Worm (Caenorhabditis elegans) whole organism, L4/young adult: Measurements from ENCODE around the gene C27D9.1.

Experiments
- W03F9.2 ChIP-seq: fragments of 150-350 bp; optimal IDR thresholded peaks from 2 replicates; lab custom pipeline; 2014; ENCODE audit warnings: missing biosample characterization, missing genetic modification characterization
- dao-5 ChIP-seq: sonication (generic microtip); optimal IDR thresholded peaks from 2 replicates; lab custom pipeline; 2016; ENCODE audit warnings: missing genotype, missing genetic modification characterization, moderate library complexity, missing compliant biosample characterization
- him-1 ChIP-seq: sonication (generic microtip); optimal IDR thresholded peaks from 2 replicates; lab custom pipeline; 2016; ENCODE audit warnings: missing genotype, missing genetic modification reagents, missing genetic modification characterization, missing compliant biosample characterization

C27D9.1 gene

DNA sequence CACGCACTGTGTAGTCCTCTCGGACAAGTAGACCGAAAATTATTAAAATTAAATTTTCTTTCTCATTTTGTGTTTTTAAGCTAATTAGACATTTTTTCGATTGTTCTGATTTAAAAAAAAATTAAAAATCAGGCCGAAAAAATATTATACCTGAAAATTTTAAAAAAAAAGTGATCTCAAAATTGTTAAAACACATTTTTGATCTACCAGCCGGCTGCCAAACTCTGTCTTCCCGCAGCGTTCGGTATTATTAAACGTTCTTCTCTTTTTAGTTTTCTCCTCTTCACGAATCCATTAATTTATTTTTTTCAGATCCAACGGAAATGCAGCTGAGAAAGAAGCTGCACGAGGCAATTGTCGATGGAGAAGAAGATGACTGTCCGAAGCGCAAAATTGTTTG is at the start of gene C27D9.1:
Gene C27D9.1 (plus strand): TSS at position 281 of the 400 bp plus-strand sequence.
- TF ChIP-seq dao-5: no peak

DNA sequence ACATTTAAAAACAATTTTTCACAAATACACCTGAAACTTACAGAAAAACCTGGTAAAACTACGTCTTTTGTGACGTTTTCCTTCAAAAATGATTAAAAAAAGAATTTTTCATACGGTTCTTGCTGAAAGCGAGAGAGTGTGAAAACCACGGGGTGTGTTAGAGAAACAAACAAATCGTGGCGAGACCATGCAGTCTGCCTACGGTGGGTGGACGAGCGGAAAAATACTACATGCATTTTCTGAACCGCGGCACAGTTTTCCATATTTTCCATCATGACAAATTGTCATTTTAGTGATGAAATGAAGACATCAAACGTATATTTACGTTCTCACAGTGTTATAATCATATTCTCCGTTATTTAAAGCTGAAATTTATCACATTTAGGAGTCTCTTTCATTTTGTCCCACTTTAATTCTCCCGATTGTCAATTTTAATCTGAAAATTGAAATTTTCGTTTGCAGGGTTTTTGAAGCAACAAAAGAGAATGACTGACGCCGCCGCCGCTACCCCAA is 46.8 kb upstream of the C27D9.1 start, which contains the start of the genes F10G7.9 and tsn-1:
Gene F10G7.9 (minus strand): TSS at position 127 of the 513 bp plus-strand sequence.
Gene tsn-1 (plus strand): TSS at position 463 of the 513 bp plus-strand sequence.
- TF ChIP-seq W03F9.2 (tag; lab: Kevin White, UChicago) (peak; percentile 88), him-1 (tag; lab: Kevin White, UChicago) (no peak)

DNA sequence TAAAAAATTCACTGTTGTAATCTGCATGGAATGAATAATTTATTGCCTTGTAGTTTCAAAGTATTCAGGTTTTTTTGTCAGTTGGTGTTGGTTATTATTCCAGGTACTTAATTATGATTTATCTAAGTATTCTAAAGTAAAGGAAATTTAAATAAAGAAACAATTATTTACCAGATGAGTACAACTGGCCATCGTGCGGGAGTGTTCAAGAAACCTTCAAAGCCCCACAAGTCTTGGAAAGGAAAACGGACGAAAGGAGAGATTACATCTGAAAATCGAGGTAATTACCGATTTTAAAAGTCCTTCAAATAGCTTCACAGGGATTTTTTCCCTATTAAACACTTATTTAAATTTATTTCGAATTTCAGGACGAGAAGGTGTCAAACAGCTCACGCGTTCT is 43.1 kb upstream of the C27D9.1 start, which contains the start of gene tag-151:
Gene tag-151 (plus strand): TSS at position 158 of the 400 bp plus-strand sequence.
- no peak for TF ChIP-seq him-1 (tag; lab: Kevin White, UChicago)
- no peak for TF ChIP-seq W03F9.2 (tag; lab: Kevin White, UChicago)
- no peak for TF ChIP-seq dao-5

DNA sequence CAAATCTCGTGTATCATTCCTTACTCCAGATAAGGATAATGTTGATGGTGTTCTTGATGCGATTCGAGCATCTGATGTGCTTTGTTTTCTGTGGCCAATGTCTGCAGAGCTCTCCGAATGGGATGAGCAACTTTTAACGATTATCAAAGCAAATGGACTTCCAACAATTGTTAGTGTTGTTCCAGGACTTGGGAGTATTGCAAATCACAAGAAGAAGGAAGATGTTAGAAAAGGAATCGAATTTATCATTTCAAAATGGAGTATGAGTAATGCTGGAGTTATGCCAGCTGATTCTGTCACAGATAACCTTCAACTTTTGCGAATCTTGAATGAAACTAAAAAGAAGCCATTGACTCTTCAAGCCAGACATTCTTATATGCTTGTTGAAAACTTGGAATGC is 42.4 kb upstream of the C27D9.1 start:
- TF ChIP-seq W03F9.2 (tag; lab: Kevin White, UChicago) (no peak), dao-5 (no peak), him-1 (tag; lab: Kevin White, UChicago) (no peak)

ce11 chrII:4715676-4716075 is 37.5 kb upstream of the C27D9.1 start, which contains the start of gene F41C3.8:
TSS of gene F41C3.8 (plus strand) at chrII:4716046.
- TF ChIP-seq W03F9.2 (tag; lab: Kevin White, UChicago) (no peak), him-1 (tag; lab: Kevin White, UChicago) (no peak), dao-5 (no peak)

ce11 chrII:4726120-4726519 is 27.1 kb upstream of the C27D9.1 start, which contains the start of gene F10G7.10:
TSS of gene F10G7.10 (minus strand) at chrII:4726264.
- TF ChIP-seq W03F9.2 (tag; lab: Kevin White, UChicago) (peak; percentile 54), him-1 (tag; lab: Kevin White, UChicago) (no peak)

- no peak for TF ChIP-seq him-1 (tag; lab: Kevin White, UChicago)
- TF ChIP-seq dao-5: no peak
Observed at ce11 chrII:4726750-4727384, 26.3 kb upstream of the C27D9.1 start.

ce11 chrII:4727769-4728168 is 25.4 kb upstream of the C27D9.1 start, which contains the start of gene ttr-41:
TSS of gene ttr-41 (minus strand) at chrII:4727869.
- TF ChIP-seq W03F9.2 (tag; lab: Kevin White, UChicago): no peak
- TF ChIP-seq dao-5: no peak
- no peak for TF ChIP-seq him-1 (tag; lab: Kevin White, UChicago)

ce11 chrII:4728687-4729086 is 24.5 kb upstream of the C27D9.1 start:
- TF ChIP-seq W03F9.2 (tag; lab: Kevin White, UChicago) (peak; percentile 29), him-1 (tag; lab: Kevin White, UChicago) (no peak), dao-5 (no peak)

DNA sequence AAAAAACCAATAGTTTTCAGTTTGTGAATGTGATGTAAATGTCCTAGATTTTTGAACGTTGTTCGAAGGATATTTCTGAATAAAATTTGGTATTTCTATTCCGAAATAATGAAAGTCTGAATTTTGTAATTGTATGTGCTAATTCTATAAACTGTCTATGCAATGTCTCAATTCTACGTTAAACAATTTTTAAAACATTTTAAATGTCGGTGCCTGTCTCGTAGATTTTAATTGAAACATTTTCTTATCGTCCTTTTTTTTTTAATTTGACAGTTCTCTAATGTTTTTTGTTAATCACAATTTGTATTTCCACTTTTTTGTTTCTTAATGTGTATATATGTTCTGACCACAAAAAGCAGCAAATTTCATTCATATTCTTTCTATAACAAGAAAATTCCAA is 23.5 kb upstream of the C27D9.1 start, which contains the start of gene F41C3.7:
Gene F41C3.7 (plus strand): TSS at position 301 of the 400 bp plus-strand sequence.
- TF ChIP-seq him-1 (tag; lab: Kevin White, UChicago): no peak
- TF ChIP-seq W03F9.2 (tag; lab: Kevin White, UChicago): no peak
- TF ChIP-seq dao-5: no peak

DNA sequence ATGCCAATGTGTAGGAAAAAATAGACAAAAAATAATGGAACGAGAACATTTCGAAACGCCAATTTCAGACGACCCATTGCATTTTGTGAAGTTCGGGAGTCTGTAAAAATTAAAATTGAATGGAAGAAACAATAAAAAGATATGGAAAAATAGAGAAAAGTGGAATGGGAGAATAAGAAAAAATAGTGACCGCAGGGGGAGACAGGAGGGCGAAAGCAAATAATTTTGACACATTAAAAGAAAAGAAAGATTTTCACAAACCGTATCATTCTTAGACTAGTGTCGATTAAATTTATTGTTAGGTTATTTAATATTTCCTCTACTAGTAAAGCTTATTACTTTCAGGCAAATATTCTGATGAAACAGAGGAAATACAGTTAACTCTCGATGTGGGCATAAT is 19.4 kb upstream of the C27D9.1 start, which contains the start of gene F41C3.11:
Gene F41C3.11 (minus strand): TSS at position 101 of the 400 bp plus-strand sequence.
- no peak for TF ChIP-seq him-1 (tag; lab: Kevin White, UChicago)
- no peak for TF ChIP-seq W03F9.2 (tag; lab: Kevin White, UChicago)
- no peak for TF ChIP-seq dao-5

DNA sequence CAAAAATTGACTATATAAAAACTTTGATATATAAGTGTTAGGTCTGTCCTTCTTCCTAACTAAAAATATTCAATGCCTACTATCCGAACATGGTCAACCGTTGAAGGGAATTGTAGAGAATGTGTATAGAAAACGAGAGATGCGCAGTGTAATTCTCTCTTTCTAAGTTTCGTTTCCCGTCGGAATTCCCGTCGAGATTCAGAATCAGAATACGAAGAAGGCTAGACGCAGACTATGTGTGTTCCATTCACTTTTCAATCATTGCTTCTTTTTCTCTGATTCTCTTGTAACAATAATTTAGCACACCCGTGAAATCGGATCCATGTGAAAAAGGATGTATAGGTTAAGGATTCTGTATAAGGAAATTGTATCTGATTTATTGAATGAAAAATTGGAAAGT is 18.7 kb upstream of the C27D9.1 start:
- no peak for TF ChIP-seq W03F9.2 (tag; lab: Kevin White, UChicago)
- no peak for TF ChIP-seq dao-5
- TF ChIP-seq him-1 (tag; lab: Kevin White, UChicago): no peak

ce11 chrII:4736585-4736984 is 16.6 kb upstream of the C27D9.1 start:
- TF ChIP-seq W03F9.2 (tag; lab: Kevin White, UChicago) (no peak), dao-5 (no peak), him-1 (tag; lab: Kevin White, UChicago) (no peak)

DNA sequence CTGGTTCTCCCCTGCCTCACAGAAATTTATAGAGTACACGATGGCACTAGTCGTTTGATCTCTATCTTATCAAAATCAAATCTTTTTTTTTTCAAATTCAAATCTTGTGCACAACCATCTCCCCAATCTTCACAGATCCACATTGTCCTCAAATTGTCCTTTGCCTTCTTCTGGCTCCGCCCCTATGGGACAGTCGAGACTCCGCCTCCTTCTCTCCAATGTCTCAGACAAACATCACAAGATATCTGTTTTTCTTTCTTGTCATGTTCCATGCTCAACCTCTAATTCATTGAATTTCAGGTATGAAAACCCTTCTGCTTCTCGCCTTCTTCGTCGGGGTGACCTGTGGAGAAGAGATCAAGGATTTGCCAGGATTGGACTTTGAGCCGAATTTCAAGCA is 15.9 kb upstream of the C27D9.1 start, which contains the start of gene ctsa-1.1:
Gene ctsa-1.1 (plus strand): TSS at position 301 of the 400 bp plus-strand sequence.
- TF ChIP-seq him-1 (tag; lab: Kevin White, UChicago) (no peak), W03F9.2 (tag; lab: Kevin White, UChicago) (no peak), dao-5 (no peak)
